Fruit fly (Drosophila melanogaster): Measurements from ENCODE around the gene hwt.
A peak's percentile ranks its signal among the peaks of the same experiment; 100 is the strongest.

Gene hwt

DNA sequence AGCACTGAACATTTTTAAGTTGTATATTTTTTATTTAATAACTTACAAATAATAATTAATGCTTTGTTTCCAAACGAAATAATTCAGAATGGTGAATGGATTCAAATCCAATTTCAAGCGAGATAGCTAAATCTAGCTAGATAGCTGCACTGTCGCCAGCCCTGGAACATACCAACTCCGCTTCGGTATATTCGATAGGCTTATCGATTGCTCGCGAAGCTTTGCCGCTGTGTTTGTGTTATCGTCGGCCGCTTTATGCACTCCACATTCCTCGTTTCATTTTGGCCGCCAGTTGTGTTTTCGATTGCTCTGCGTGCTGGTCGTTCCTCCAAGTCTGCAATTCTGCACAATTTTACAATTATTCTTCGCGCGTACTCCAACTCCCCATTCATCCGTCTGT, 71.3 kb downstream of the hwt start, which contains the start of gene mdu (continued):
- TF ChIP-seq sens (GFP tag) (peak; percentile 50), Nf-YB (GFP tag; optimal IDR thresholded peaks at IDR 0.05) (no peak), CG13123 (GFP tag; optimal IDR thresholded peaks at IDR 0.05) (no peak), Ssrp (tag; optimal IDR thresholded peaks at IDR 0.05) (peak; percentile 25), unpg (GFP tag; optimal IDR thresholded peaks at IDR 0.05) (no peak), grau (tag; optimal IDR thresholded peaks at IDR 0.05) (peak; percentile 48), CG8924 (tag; optimal IDR thresholded peaks at IDR 0.05) (no peak), gro (GFP tag; optimal IDR thresholded peaks at IDR 0.05) (no peak), Lpt (GFP tag; optimal IDR thresholded peaks at IDR 0.05) (no peak), CG10267 (tag; optimal IDR thresholded peaks at IDR 0.05) (peak; percentile 5), CG17829 (tag; optimal IDR thresholded peaks at IDR 0.05) (no peak), ftz-f1 (GFP tag; optimal IDR thresholded peaks at IDR 0.05) (no peak), Nf-YC (tag; optimal IDR thresholded peaks at IDR 0.05) (no peak), CG1603 (tag; optimal IDR thresholded peaks at IDR 0.05) (no peak), CG6689 (GFP tag; IDR thresholded peaks at IDR 0.05) (0 out of 2 replicates have a peak, but pooled peaks have one; percentile 21), CG4617 (GFP tag; optimal IDR thresholded peaks at IDR 0.05; ENCODE audit: borderline replicate concordance) (no peak), crp (GFP tag; optimal IDR thresholded peaks at IDR 0.05) (no peak), lola (GFP tag; optimal IDR thresholded peaks at IDR 0.05) (no peak), Med (GFP tag) (no peak), zf30C (GFP tag; optimal IDR thresholded peaks at IDR 0.05) (no peak), lbe (GFP tag; optimal IDR thresholded peaks at IDR 0.05) (no peak), Ets97D (GFP tag; optimal IDR thresholded peaks at IDR 0.05) (peak; percentile 13), Pdp1 (GFP tag; optimal IDR thresholded peaks at IDR 0.05) (peak in 1 of 2 experiments; percentile 2), fd3F (GFP tag; optimal IDR thresholded peaks at IDR 0.05) (peak; percentile 9), CG31441 (GFP tag; IDR thresholded peaks at IDR 0.05) (peak; percentile 37; the same call in 1 of the 2 replicates), ranshi (GFP tag; IDR thresholded peaks at IDR 0.05) (peak; percentile 38; the same call in 1 of the 2 replicates), cwo (GFP tag; optimal IDR thresholded peaks at IDR 0.05) (no peak), gsb-n (tag; optimal IDR thresholded peaks at IDR 0.05) (no peak), Opbp (GFP tag; IDR thresholded peaks at IDR 0.05; ENCODE audit: partially characterized antibody) (peak; percentile 60; the same call in 1 of the 3 replicates), Doc3 (GFP tag; IDR thresholded peaks at IDR 0.05; ENCODE audit: partially characterized antibody) (no peak), ewg (GFP tag; optimal IDR thresholded peaks at IDR 0.05) (no peak), Dp (GFP tag; optimal IDR thresholded peaks at IDR 0.05) (peak; percentile 30), CG15269 (tag; optimal IDR thresholded peaks at IDR 0.05) (peak; percentile 9), chm (GFP tag; IDR thresholded peaks at IDR 0.05) (peak; percentile 54), pho (GFP tag; optimal IDR thresholded peaks at IDR 0.05) (no peak), Dfd (GFP tag; optimal IDR thresholded peaks at IDR 0.05) (no peak), CG11560 (tag; IDR thresholded peaks at IDR 0.05) (peak; percentile 92), pzg (GFP tag; optimal IDR thresholded peaks at IDR 0.05) (peak; percentile 29), CG2129 (GFP tag; IDR thresholded peaks at IDR 0.05; ENCODE audit: partially characterized antibody) (no peak), row (GFP tag; IDR thresholded peaks at IDR 0.05) (peak; percentile 81), kay (GFP tag; optimal IDR thresholded peaks at IDR 0.05) (no peak), CG30403 (GFP tag; optimal IDR thresholded peaks at IDR 0.05) (peak; percentile 59), tgo (GFP tag; IDR thresholded peaks at IDR 0.05) (no peak; the same call in 2 of the 3 replicates), CkIIα-i1 (GFP tag; IDR thresholded peaks at IDR 0.05) (no peak), CG10274 (GFP tag; optimal IDR thresholded peaks at IDR 0.05) (no peak), CG3065 (GFP tag; optimal IDR thresholded peaks at IDR 0.05) (no peak), ash1 (GFP tag; optimal IDR thresholded peaks at IDR 0.05) (no peak), CG32772 (GFP tag; IDR thresholded peaks at IDR 0.05) (no peak), Meics (GFP tag; optimal IDR thresholded peaks at IDR 0.05) (peak; percentile 26), D19B (GFP tag; optimal IDR thresholded peaks at IDR 0.05) (no peak)
